Fruit fly (Drosophila melanogaster) whole organism, embryonic: Measurements from ENCODE around the gene Rcd2.

ENCODE experiments used
- Ada2b ChIP-seq: fragments of 200-800 bp; sonication (Bioruptor generic); IDR thresholded peaks from 2 replicates; pipeline ENCODE4 v1.3.6; 2022; ENCODE audit warnings: missing biosample characterization, missing genetic modification characterization
- BEAF-32 ChIP-seq: fragments of 200-800 bp; sonication (Bioruptor generic); optimal IDR thresholded peaks from 3 replicates; lab custom pipeline; 2017; ENCODE audit warnings: missing biosample characterization, missing genetic modification characterization, mild to moderate bottlenecking, moderate library complexity, missing genetic modification reagents
- CG10366 ChIP-seq: fragments of 200-800 bp; sonication (Bioruptor generic); IDR thresholded peaks from 2 replicates; pipeline ENCODE4 v1.3.6; 2022; ENCODE audit warnings: missing biosample characterization, missing genetic modification characterization
- CG10565 ChIP-seq: fragments of 200-800 bp; sonication (Bioruptor generic); optimal IDR thresholded peaks from 3 replicates; lab custom pipeline; 2016; ENCODE audit warnings: missing biosample characterization, mild to moderate bottlenecking, missing genetic modification characterization
- CG12769 ChIP-seq: fragments of 200-800 bp; sonication (Bioruptor generic); optimal IDR thresholded peaks from 2 replicates; lab custom pipeline; 2019; ENCODE audit warnings: missing biosample characterization, mild to moderate bottlenecking, missing genetic modification characterization, moderate library complexity
- CG12942 ChIP-seq: fragments of 200-800 bp; sonication (Bioruptor generic); optimal IDR thresholded peaks from 3 replicates; lab custom pipeline; 2016; ENCODE audit warnings: missing biosample characterization, missing genetic modification characterization
- CG13424 ChIP-seq: fragments of 200-800 bp; sonication (Bioruptor generic); optimal IDR thresholded peaks from 2 replicates; lab custom pipeline; 2019; ENCODE audit warnings: missing biosample characterization, mild to moderate bottlenecking, missing genetic modification characterization, moderate library complexity
- CG14014 ChIP-seq: fragments of 200-800 bp; sonication (Bioruptor generic); IDR thresholded peaks from 2 replicates; pipeline ENCODE4 v1.3.6; 2022; ENCODE audit warnings: missing biosample characterization, missing genetic modification characterization
- CG17186 ChIP-seq: fragments of 200-800 bp; sonication (Bioruptor generic); optimal IDR thresholded peaks from 3 replicates; lab custom pipeline; 2017; ENCODE audit warnings: missing biosample characterization, missing genetic modification reagents, missing genetic modification characterization
- CG30020 ChIP-seq: fragments of 200-800 bp; optimal IDR thresholded peaks from 2 replicates; lab custom pipeline; 2019; ENCODE audit warnings: missing biosample characterization, mild to moderate bottlenecking, missing genetic modification characterization, moderate library complexity
- CG31441 ChIP-seq: fragments of 200-800 bp; sonication (Bioruptor generic); IDR thresholded peaks from 2 replicates; pipeline ENCODE4 v1.3.6; 2022; ENCODE audit warnings: missing biosample characterization, missing genetic modification characterization
- CG3407 ChIP-seq: fragments of 200-800 bp; sonication (Bioruptor generic); optimal IDR thresholded peaks from 2 replicates; lab custom pipeline; 2018; ENCODE audit warnings: missing biosample characterization, mild to moderate bottlenecking, missing genetic modification characterization
- CG3995 ChIP-seq: fragments of 200-800 bp; sonication (Bioruptor generic); optimal IDR thresholded peaks from 3 replicates; lab custom pipeline; 2016; ENCODE audit warnings: missing biosample characterization, missing genetic modification characterization
- CG4854 ChIP-seq: fragments of 200-800 bp; sonication (Bioruptor generic); optimal IDR thresholded peaks from 2 replicates; lab custom pipeline; 2016; ENCODE audit warnings: missing biosample characterization, missing genetic modification characterization, inconsistent platforms
- CG8478 ChIP-seq: fragments of >200 bp; optimal IDR thresholded peaks from 2 replicates; lab custom pipeline; 2018
- Doc2 ChIP-seq: fragments of 200-800 bp; sonication (Bioruptor generic); IDR thresholded peaks from 2 replicates; pipeline ENCODE4 v1.3.6; 2022; ENCODE audit warnings: missing biosample characterization, missing genetic modification characterization
- Eip74EF ChIP-seq, 2 experiments: fragments of 200-800 bp in 1 of 2; fragments of >200 bp in 1 of 2; sonication (Bioruptor generic) in 1 of 2; optimal IDR thresholded peaks; 2 replicates each; lab custom pipeline; 2017 to 2019; ENCODE audit warnings: missing biosample characterization in 2 of 2, missing genetic modification characterization in 2 of 2, mild to moderate bottlenecking in 1 of 2, moderate library complexity in 1 of 2
- Fer2 ChIP-seq: fragments of 200-800 bp; sonication (Bioruptor generic); optimal IDR thresholded peaks from 2 replicates; lab custom pipeline; 2018; ENCODE audit warnings: missing biosample characterization, mild to moderate bottlenecking, missing genetic modification characterization, moderate library complexity
- Hand ChIP-seq: fragments of 200-800 bp; sonication (Bioruptor generic); optimal IDR thresholded peaks from 2 replicates; lab custom pipeline; 2017; ENCODE audit warnings: mild to moderate bottlenecking, missing biosample characterization, missing genetic modification reagents, missing genetic modification characterization
- Lim3 ChIP-seq: fragments of 200-800 bp; sonication (Bioruptor generic); IDR thresholded peaks from 2 replicates; pipeline ENCODE4 v1.3.6; 2022; ENCODE audit warnings: missing biosample characterization, missing genetic modification characterization
- Neu2 ChIP-seq: fragments of 200-800 bp; sonication (Bioruptor generic); optimal IDR thresholded peaks from 3 replicates; lab custom pipeline; 2016; ENCODE audit warnings: missing biosample characterization, missing genetic modification characterization, borderline replicate concordance
- Oli ChIP-seq: fragments of 200-800 bp; sonication (Bioruptor generic); optimal IDR thresholded peaks from 2 replicates; lab custom pipeline; 2018; ENCODE audit warnings: missing biosample characterization, mild to moderate bottlenecking, missing genetic modification characterization, moderate library complexity
- Opbp ChIP-seq: fragments of 200-800 bp; sonication (Bioruptor generic); IDR thresholded peaks from 3 replicates; pipeline ENCODE4 v1.3.6; 2022; ENCODE audit warnings: missing biosample characterization, missing genetic modification characterization; ENCODE audit not compliant: partially characterized antibody
- abd-A ChIP-seq: fragments of 200-800 bp; sonication (Bioruptor generic); optimal IDR thresholded peaks from 3 replicates; lab custom pipeline; 2019; ENCODE audit warnings: missing biosample characterization, mild to moderate bottlenecking, missing genetic modification characterization, moderate library complexity
- al ChIP-seq: fragments of 200-800 bp; sonication (Bioruptor generic); IDR thresholded peaks from 2 replicates; pipeline ENCODE4 v1.3.6; 2022; ENCODE audit warnings: missing biosample characterization, missing genetic modification characterization
- aop ChIP-seq: fragments of 200-800 bp; sonication (Bioruptor generic); IDR thresholded peaks from 2 replicates; pipeline ENCODE4 v1.3.6; 2022; ENCODE audit warnings: missing biosample characterization, missing genetic modification characterization
- ase ChIP-seq: fragments of 200-800 bp; sonication (Bioruptor generic); IDR thresholded peaks from 3 replicates; pipeline ENCODE4 v1.3.6; 2022; ENCODE audit warnings: missing biosample characterization, missing genetic modification characterization
- az2 ChIP-seq: fragments of 200-800 bp; sonication (Bioruptor generic); optimal IDR thresholded peaks from 3 replicates; lab custom pipeline; 2016; ENCODE audit warnings: missing biosample characterization, missing genetic modification characterization
- btn ChIP-seq: fragments of 200-800 bp; sonication (Bioruptor generic); optimal IDR thresholded peaks from 2 replicates; lab custom pipeline; 2016; ENCODE audit warnings: missing biosample characterization, missing genetic modification characterization
- cas ChIP-seq: fragments of 200-800 bp; sonication (Bioruptor generic); IDR thresholded peaks from 2 replicates; pipeline ENCODE4 v1.3.6; 2022; ENCODE audit warnings: missing biosample characterization, missing genetic modification characterization
- fd96Cb ChIP-seq: fragments of 200-800 bp; sonication (Bioruptor generic); optimal IDR thresholded peaks from 2 replicates; lab custom pipeline; 2018; ENCODE audit warnings: missing biosample characterization, mild to moderate bottlenecking, missing genetic modification characterization, moderate library complexity
- ftz-f1 ChIP-seq: fragments of 200-800 bp; sonication (Bioruptor generic); optimal IDR thresholded peaks from 2 replicates; lab custom pipeline; 2016; ENCODE audit warnings: missing biosample characterization, missing genetic modification characterization
- gt ChIP-seq: fragments of 200-800 bp; sonication (Bioruptor generic); IDR thresholded peaks from 2 replicates; pipeline ENCODE4 v1.3.6; 2022; ENCODE audit warnings: missing biosample characterization, missing genetic modification characterization
- lilli ChIP-seq: fragments of 200-800 bp; sonication (Bioruptor generic); optimal IDR thresholded peaks from 3 replicates; lab custom pipeline; 2016; ENCODE audit warnings: missing biosample characterization, missing genetic modification characterization
- lola ChIP-seq, 3 experiments: fragments of >200 bp in 2 of 3; fragments of 200-800 bp in 1 of 3; sonication (Bioruptor generic) in 1 of 3; optimal IDR thresholded peaks; 2 replicates each; lab custom pipeline; 2017 to 2019; ENCODE audit warnings: missing biosample characterization in 3 of 3, missing genetic modification characterization in 3 of 3, mild to moderate bottlenecking in 1 of 3, moderate library complexity in 1 of 3
- mirr ChIP-seq: fragments of 200-800 bp; sonication (Bioruptor generic); optimal IDR thresholded peaks from 3 replicates; lab custom pipeline; 2018; ENCODE audit warnings: missing biosample characterization, mild to moderate bottlenecking, missing genetic modification characterization
- otp ChIP-seq: fragments of 200-800 bp; sonication (Bioruptor generic); IDR thresholded peaks from 3 replicates; pipeline ENCODE4, ENCODE4 v1.3.6; 2022; ENCODE audit warnings: missing biosample characterization, missing genetic modification characterization
- phol ChIP-seq: fragments of 200-800 bp; sonication (Bioruptor generic); optimal IDR thresholded peaks from 3 replicates; lab custom pipeline; 2018; ENCODE audit warnings: missing biosample characterization, mild to moderate bottlenecking, missing genetic modification characterization, moderate library complexity
- pita ChIP-seq: fragments of 200-800 bp; sonication (Bioruptor generic); optimal IDR thresholded peaks from 2 replicates; lab custom pipeline; 2017; ENCODE audit warnings: missing biosample characterization, mild to moderate bottlenecking, missing genetic modification characterization
- pros ChIP-seq: fragments of 200-800 bp; sonication (Bioruptor generic); optimal IDR thresholded peaks from 3 replicates; lab custom pipeline; 2019; ENCODE audit warnings: missing biosample characterization, mild to moderate bottlenecking, missing genetic modification characterization, moderate library complexity
- psq ChIP-seq: fragments of 200-800 bp; sonication (Bioruptor generic); optimal IDR thresholded peaks from 2 replicates; lab custom pipeline; 2017; ENCODE audit warnings: missing biosample characterization, missing genetic modification characterization
- salm ChIP-seq: fragments of 200-800 bp; sonication (Bioruptor generic); optimal IDR thresholded peaks from 2 replicates; lab custom pipeline; 2018; ENCODE audit warnings: missing biosample characterization, mild to moderate bottlenecking, missing genetic modification characterization
- scrt ChIP-seq: fragments of 200-800 bp; sonication (Bioruptor generic); optimal IDR thresholded peaks from 2 replicates; lab custom pipeline; 2018; ENCODE audit warnings: missing biosample characterization, mild to moderate bottlenecking, missing genetic modification characterization, moderate library complexity
- sens ChIP-seq: fragments of 200-800 bp; sonication (Bioruptor generic); peaks from one replicate; lab custom pipeline; 2016; ENCODE audit warnings: missing biosample characterization, missing genetic modification characterization
- sr ChIP-seq: fragments of 200-800 bp; sonication (Bioruptor generic); IDR thresholded peaks from 3 replicates; pipeline ENCODE4 v1.3.6; 2022; ENCODE audit warnings: missing biosample characterization, missing genetic modification characterization
- ssp ChIP-seq: fragments of 200-800 bp; sonication (Bioruptor generic); IDR thresholded peaks from 2 replicates; pipeline ENCODE4 v1.3.6; 2022; ENCODE audit warnings: missing biosample characterization, missing genetic modification characterization
- tgo ChIP-seq: fragments of 200-800 bp; sonication (Bioruptor generic); IDR thresholded peaks from 3 replicates; pipeline ENCODE4 v1.3.6; 2022; ENCODE audit warnings: missing biosample characterization, missing genetic modification characterization
- tin ChIP-seq: fragments of 200-800 bp; sonication (Bioruptor generic); optimal IDR thresholded peaks from 3 replicates; lab custom pipeline; 2016; ENCODE audit warnings: missing biosample characterization, missing genetic modification characterization
- twi ChIP-seq: fragments of 200-800 bp; optimal IDR thresholded peaks from 2 replicates; lab custom pipeline; 2019; ENCODE audit warnings: missing biosample characterization, mild to moderate bottlenecking, missing genetic modification characterization, moderate library complexity
- unpg ChIP-seq: fragments of 200-800 bp; sonication (Bioruptor generic); optimal IDR thresholded peaks from 3 replicates; lab custom pipeline; 2018; ENCODE audit warnings: missing biosample characterization, mild to moderate bottlenecking, missing genetic modification characterization, moderate library complexity
- yki ChIP-seq: fragments of >200 bp; optimal IDR thresholded peaks from 3 replicates; lab custom pipeline; 2018

Rcd2 gene

dm6 chr3L:20508136-20508635 lies 32.0 kb downstream of the Rcd2 start (continued):
- TF ChIP-seq CG30020 (peak; percentile 49), tin (GFP tag; lab: Kevin White, UChicago) (peak; percentile 95), mirr (GFP tag; lab: Kevin White, UChicago) (peak; percentile 89), lilli (GFP tag; lab: Kevin White, UChicago) (peak; percentile 98), btn (GFP tag; lab: Kevin White, UChicago) (peak; percentile 21), psq (GFP tag; lab: Kevin White, UChicago) (peak; percentile 57), unpg (peak; percentile 88), fd96Cb (peak; percentile 91), Opbp (GFP tag; lab: Robert Waterston, UW) (peak; percentile 69; the same call in 2 of the 3 replicates), CG10366 (GFP tag; lab: Robert Waterston, UW) (peak; percentile 87), CG17186 (GFP tag; lab: Kevin White, UChicago) (peak; percentile 38), abd-A (tag; lab: Kevin White, UChicago) (peak; percentile 86), Neu2 (GFP tag; lab: Kevin White, UChicago) (peak; percentile 64), pita (GFP tag; lab: Kevin White, UChicago) (no peak), lola (GFP tag; optimal IDR thresholded peaks at IDR 0.05; lab: Kevin White, UChicago) (peak in 1 of 3 experiments; percentile 72), ftz-f1 (GFP tag; lab: Kevin White, UChicago) (peak; percentile 60), CG14014 (GFP tag; lab: Robert Waterston, UW) (peak; percentile 95), pros (GFP tag; lab: Kevin White, UChicago) (peak; percentile 54), yki (lab: Kevin White, UChicago) (no peak), Doc2 (GFP tag; lab: Robert Waterston, UW) (no peak), gt (GFP tag; lab: Robert Waterston, UW) (peak; percentile 73), tgo (GFP tag; lab: Robert Waterston, UW) (peak; percentile 95), CG3407 (GFP tag; lab: Kevin White, UChicago) (peak; percentile 73), Eip74EF (GFP tag; optimal IDR thresholded peaks at IDR 0.05; lab: Kevin White, UChicago) (peak in 1 of 2 experiments; percentile 85), cas (GFP tag; lab: Robert Waterston, UW) (peak; percentile 92), sr (GFP tag; lab: Robert Waterston, UW) (no peak; the same call in 1 of the 3 replicates), CG4854 (GFP tag; lab: Kevin White, UChicago) (peak; percentile 86), BEAF-32 (GFP tag; lab: Kevin White, UChicago) (peak; percentile 31), ssp (peak; percentile 86), Hand (GFP tag; lab: Kevin White, UChicago) (peak; percentile 89), az2 (GFP tag; lab: Kevin White, UChicago) (peak; percentile 91), CG10565 (peak; percentile 18), Oli (tag; lab: Kevin White, UChicago) (peak; percentile 92), CG31441 (GFP tag; lab: Robert Waterston, UW) (peak; percentile 87), Fer2 (tag; lab: Kevin White, UChicago) (peak; percentile 93), otp (GFP tag; lab: Robert Waterston, UW) (peak; percentile 85; the same call in 2 of the 3 replicates), ase (GFP tag; lab: Robert Waterston, UW) (peak; percentile 84; the same call in 2 of the 3 replicates), CG12769 (tag; lab: Kevin White, UChicago) (peak; percentile 96), CG13424 (peak; percentile 90), al (GFP tag; lab: Robert Waterston, UW) (peak; percentile 95), salm (tag; lab: Kevin White, UChicago) (peak; percentile 76), twi (tag; lab: Kevin White, UChicago) (no peak), CG12942 (GFP tag; lab: Kevin White, UChicago) (peak; percentile 82), CG8478 (lab: Kevin White, UChicago) (no peak), scrt (peak; percentile 84), sens (GFP tag; lab: Kevin White, UChicago) (peak; percentile 99), phol (peak; percentile 87), Lim3 (GFP tag; lab: Robert Waterston, UW) (0 out of 2 replicates have a peak, but pooled peaks have one; percentile 46), aop (GFP tag; lab: Robert Waterston, UW) (no peak), Ada2b (peak; percentile 94), CG3995 (peak; percentile 79)
